Worm (Caenorhabditis elegans): ENCODE results near the gene F54B3.4.
A peak's percentile ranks its signal among the peaks of the same experiment; 100 is the strongest.

Gene F54B3.4

ce11 chrII:10247154-10247553 is 23.8 kb downstream of the F54B3.4 start:
- TF ChIP-seq cey-2 (tag; optimal IDR thresholded peaks at IDR 0.05; ENCODE audit: borderline replicate concordance, insufficient read depth) (no peak), egl-27 (tag; optimal IDR thresholded peaks at IDR 0.05) (no peak), nhr-42 (GFP tag; IDR thresholded peaks at IDR 0.05) (no peak), fos-1 (tag; optimal IDR thresholded peaks at IDR 0.05) (no peak), pqm-1 (tag; optimal IDR thresholded peaks at IDR 0.05) (no peak), spr-1 (tag; optimal IDR thresholded peaks at IDR 0.05) (no peak), ZK337.2 (GFP tag; IDR thresholded peaks at IDR 0.05) (no peak), rbr-2 (tag; optimal IDR thresholded peaks at IDR 0.05) (no peak), madf-9 (GFP tag; conservative IDR thresholded peaks at IDR 0.05) (no peak), nhr-102 (tag; optimal IDR thresholded peaks at IDR 0.05) (no peak), ces-1 (GFP tag; optimal IDR thresholded peaks at IDR 0.05) (no peak), nhr-48 (tag; optimal IDR thresholded peaks at IDR 0.05) (no peak), nhr-77 (tag; optimal IDR thresholded peaks at IDR 0.05) (no peak), set-16 (GFP tag; IDR thresholded peaks at IDR 0.05) (no peak), snpc-4 (tag; optimal IDR thresholded peaks at IDR 0.05) (no peak), dve-1 (tag; optimal IDR thresholded peaks at IDR 0.05; ENCODE audit: insufficient read depth) (no peak), gei-8 (GFP tag; optimal IDR thresholded peaks at IDR 0.05) (no peak), zfp-2 (tag; optimal IDR thresholded peaks at IDR 0.05) (no peak), madf-5 (GFP tag; IDR thresholded peaks at IDR 0.05) (0 out of 4 replicates have a peak, but pooled peaks of 1 of the 2 experiments have one; percentile 47), lin-38 (GFP tag; IDR thresholded peaks at IDR 0.05) (0 out of 2 replicates have a peak, but pooled peaks have one; percentile 4), daf-19 (GFP tag; conservative IDR thresholded peaks at IDR 0.05) (0 out of 2 replicates have a peak, but pooled peaks have one; percentile 65)

ce11 chrII:10245612-10246011 is 25.4 kb downstream of the F54B3.4 start:
- TF ChIP-seq unc-62 (GFP tag; optimal IDR thresholded peaks at IDR 0.05 in 1 of 2) (peak in 1 of 2 experiments; percentile 92), unc-62 (tag; optimal IDR thresholded peaks at IDR 0.05) (no peak), madf-9 (GFP tag; conservative IDR thresholded peaks at IDR 0.05) (no peak), ceh-32 (tag; optimal IDR thresholded peaks at IDR 0.05; ENCODE audit: poor library complexity) (no peak)

- TF ChIP-seq zfp-2 (tag; optimal IDR thresholded peaks at IDR 0.05) (no peak), ama-1 (optimal IDR thresholded peaks at IDR 0.05) (peak; percentile 44), R02D3.7 (tag; optimal IDR thresholded peaks at IDR 0.05) (no peak), Y48G9A.11 (GFP tag; IDR thresholded peaks at IDR 0.05) (no peak), aha-1 (tag) (no peak), vab-7 (GFP tag; IDR thresholded peaks at IDR 0.05) (0 out of 2 replicates have a peak, but pooled peaks have one; percentile 31), dmd-6 (GFP tag; IDR thresholded peaks at IDR 0.05) (no peak), tag-97 (GFP tag; IDR thresholded peaks at IDR 0.05) (no peak), Y75B8A.6 (GFP tag; IDR thresholded peaks at IDR 0.05) (no peak), daf-16 (GFP tag; optimal IDR thresholded peaks at IDR 0.05) (no peak), daf-16 (tag; optimal IDR thresholded peaks at IDR 0.05) (no peak), T26A8.4 (GFP tag; IDR thresholded peaks at IDR 0.05) (no peak), arid-1 (GFP tag; conservative IDR thresholded peaks at IDR 0.05) (0 out of 2 replicates have a peak, but pooled peaks have one; percentile 14), nhr-48 (tag; optimal IDR thresholded peaks at IDR 0.05) (no peak), nhr-111 (GFP tag; optimal IDR thresholded peaks at IDR 0.05) (no peak), lin-38 (GFP tag; IDR thresholded peaks at IDR 0.05) (peak; percentile 37)
These were observed 28.7 kb downstream of the F54B3.4 start, which contains the start of gene mrps-14 for ce11 chrII:10242294-10242693. mrps-14 (minus strand) TSS chrII:10242490.

ce11 chrII:10239595-10239994 is 31.4 kb downstream of the F54B3.4 start, which contains the start of gene mec-15:
mec-15 (minus strand) TSS chrII:10239695.
- TF ChIP-seq fos-1 (tag; optimal IDR thresholded peaks at IDR 0.05) (no peak), nhr-11 (tag; optimal IDR thresholded peaks at IDR 0.05) (no peak), lin-39 (tag; optimal IDR thresholded peaks at IDR 0.05) (no peak), spr-3 (GFP tag; optimal IDR thresholded peaks at IDR 0.05) (no peak), nhr-76 (tag; optimal IDR thresholded peaks at IDR 0.05) (no peak), nhr-237 (tag; optimal IDR thresholded peaks at IDR 0.05) (no peak), nhr-111 (GFP tag; optimal IDR thresholded peaks at IDR 0.05) (no peak), set-16 (GFP tag; IDR thresholded peaks at IDR 0.05) (no peak), daf-8 (GFP tag; IDR thresholded peaks at IDR 0.05) (no peak), ceh-32 (tag; optimal IDR thresholded peaks at IDR 0.05; ENCODE audit: poor library complexity) (no peak), dmd-6 (GFP tag; IDR thresholded peaks at IDR 0.05) (no peak), snpc-1.2 (GFP tag; IDR thresholded peaks at IDR 0.05) (no peak), F37D6.2 (tag; optimal IDR thresholded peaks at IDR 0.05) (no peak), lin-13 (GFP tag; optimal IDR thresholded peaks at IDR 0.05) (no peak), lin-29 (GFP tag; IDR thresholded peaks at IDR 0.05) (no peak)
